Worm (Caenorhabditis elegans) whole organism, L4 larva: ENCODE measurements around the gene vps-15.

Experiments
- ZK546.5 ChIP-seq, 2 experiments: sonication (generic microtip); optimal IDR thresholded peaks; 2 replicates each; lab custom pipeline; 2017; ENCODE audit warnings: missing biosample characterization in 2 of 2, missing genetic modification characterization in 2 of 2
- ama-1 ChIP-seq: fragments of 150-350 bp; optimal IDR thresholded peaks from 2 replicates; lab custom pipeline; 2014; ENCODE audit warnings: inconsistent platforms, mixed read lengths
- ceh-82 ChIP-seq: sonication (generic microtip); optimal IDR thresholded peaks from 2 replicates; lab custom pipeline; 2017; ENCODE audit warnings: missing biosample characterization, missing genetic modification characterization
- dmd-9 ChIP-seq: fragments of 200-800 bp; sonication (Bioruptor generic); IDR thresholded peaks from 2 replicates; pipeline ENCODE4 v1.3.6; 2022; ENCODE audit warnings: missing genetic modification reagents, missing genetic modification characterization, missing compliant biosample characterization
- fos-1 ChIP-seq: fragments of 150-350 bp; optimal IDR thresholded peaks from 2 replicates; lab custom pipeline; 2014; ENCODE audit warnings: missing biosample characterization, missing genetic modification characterization
- lin-39 ChIP-seq: fragments of 150-350 bp; optimal IDR thresholded peaks from 2 replicates; lab custom pipeline; 2014; ENCODE audit warnings: missing biosample characterization, missing genetic modification reagents, missing genetic modification characterization
- lsy-2 ChIP-seq, 2 experiments: fragments of 150-350 bp in 1 of 2; sonication (generic microtip) in 1 of 2; optimal IDR thresholded peaks; 2 replicates each; lab custom pipeline; 2014 to 2017; ENCODE audit warnings: missing biosample characterization in 2 of 2, missing genetic modification characterization in 2 of 2
- nhr-11 ChIP-seq: fragments of 150-350 bp; optimal IDR thresholded peaks from 2 replicates; lab custom pipeline; 2014; ENCODE audit warnings: missing biosample characterization, missing genetic modification characterization
- nhr-6 ChIP-seq: fragments of 150-350 bp; optimal IDR thresholded peaks from 2 replicates; lab custom pipeline; 2014; ENCODE audit warnings: missing biosample characterization, missing genetic modification characterization
- nhr-77 ChIP-seq: fragments of 150-350 bp; optimal IDR thresholded peaks from 2 replicates; lab custom pipeline; 2014; ENCODE audit warnings: missing biosample characterization, missing genetic modification characterization
- pha-4 ChIP-seq, 2 experiments: fragments of 150-350 bp in 1 of 2; fragments of 200-800 bp in 1 of 2; sonication (Bioruptor generic) in 1 of 2; IDR thresholded peaks in 1 of 2; optimal IDR thresholded peaks in 1 of 2; 2 replicates each; pipeline versions ENCODE4 v1.3.6 to Lab custom; 2014 to 2022; ENCODE audit warnings: missing genetic modification characterization in 2 of 2, missing genetic modification reagents in 2 of 2, missing biosample characterization in 1 of 2, missing compliant biosample characterization in 1 of 2
- skn-1 ChIP-seq: fragments of 150-350 bp; optimal IDR thresholded peaks from 2 replicates; lab custom pipeline; 2014; ENCODE audit warnings: missing biosample characterization, missing genetic modification characterization
- unc-62 ChIP-seq, 3 experiments: fragments of 150-350 bp in 1 of 3; sonication (generic microtip); optimal IDR thresholded peaks in 2 of 3; peaks in 1 of 3; 1 replicate in 1 of 3; 2 replicates in 2 of 3; lab custom pipeline; 2014 to 2017; ENCODE audit warnings: missing biosample characterization in 3 of 3, missing genetic modification characterization in 3 of 3, missing genetic modification reagents in 3 of 3, missing genotype in 1 of 3
- vab-7 ChIP-seq: fragments of 200-800 bp; sonication (Bioruptor generic); IDR thresholded peaks from 2 replicates; pipeline ENCODE4 v1.3.6; 2022; ENCODE audit warnings: missing genetic modification reagents, missing genetic modification characterization, missing compliant biosample characterization

- TF ChIP-seq lsy-2 (tag; optimal IDR thresholded peaks at IDR 0.05; lab: Kevin White, UChicago): no peak
- TF ChIP-seq skn-1 (tag; lab: Kevin White, UChicago): no peak
- TF ChIP-seq unc-62 (GFP tag; optimal IDR thresholded peaks at IDR 0.05 in 1 of 2; lab: Kevin White, UChicago): no peak
- no peak for TF ChIP-seq unc-62 (tag; optimal IDR thresholded peaks at IDR 0.05; lab: Kevin White, UChicago)
- no peak for TF ChIP-seq ZK546.5 (tag; optimal IDR thresholded peaks at IDR 0.05; lab: Kevin White, UChicago)
- no peak for TF ChIP-seq ama-1
- no peak for TF ChIP-seq vab-7
- no peak for TF ChIP-seq pha-4 (GFP tag; IDR thresholded peaks at IDR 0.05; lab: Robert Waterston, UW)
- no peak for TF ChIP-seq pha-4 (tag; optimal IDR thresholded peaks at IDR 0.05; lab: Kevin White, UChicago)
- no peak for TF ChIP-seq dmd-9
- TF ChIP-seq nhr-6: no peak
- no peak for TF ChIP-seq nhr-77 (tag; lab: Kevin White, UChicago)
- TF ChIP-seq fos-1 (tag; lab: Kevin White, UChicago): no peak
- TF ChIP-seq ceh-82 (tag; lab: Kevin White, UChicago): no peak
- no peak for TF ChIP-seq lin-39 (tag; lab: Kevin White, UChicago)
- no peak for TF ChIP-seq nhr-11 (tag; lab: Kevin White, UChicago)
These were observed 38.6 kb upstream of the vps-15 start, which contains the start of gene W03C9.6 for ce11 chrII:11954208-11954607.
